Worm (Caenorhabditis elegans) whole organism, midembryonic: ENCODE data around the gene F59D12.5.

Source experiments
- T22C8.4 ChIP-seq: fragments of 200-800 bp; sonication (Bioruptor generic); IDR thresholded peaks from 2 replicates; pipeline ENCODE4 v1.3.6; 2022; ENCODE audit warnings: missing genetic modification characterization, missing compliant biosample characterization
- cog-1 ChIP-seq: sonication (generic microtip); optimal IDR thresholded peaks from 2 replicates; lab custom pipeline; 2016; ENCODE audit warnings: missing genetic modification characterization, missing compliant biosample characterization
- flt-1 ChIP-seq: fragments of 200-800 bp; sonication (Bioruptor generic); IDR thresholded peaks from 2 replicates; pipeline ENCODE4 v1.3.6; 2022; ENCODE audit warnings: missing genetic modification characterization, missing compliant biosample characterization
- klf-2 ChIP-seq: fragments of 200-800 bp; sonication (Bioruptor generic); conservative IDR thresholded peaks from 2 replicates; pipeline ENCODE4 v1.3.6; 2022; ENCODE audit warnings: missing genetic modification reagents, missing genetic modification characterization, missing compliant biosample characterization
- med-1 ChIP-seq: sonication (generic microtip); optimal IDR thresholded peaks from 2 replicates; lab custom pipeline; 2017; ENCODE audit warnings: missing genetic modification characterization, mild to moderate bottlenecking, missing compliant biosample characterization, antibody characterized with exemption, missing genetic modification reagents; ENCODE audit not compliant: insufficient read depth
- ref-1 ChIP-seq: fragments of 200-800 bp; sonication (Bioruptor generic); conservative IDR thresholded peaks from 2 replicates; pipeline ENCODE4 v1.3.6; 2022; ENCODE audit warnings: missing genetic modification reagents, missing genetic modification characterization, missing compliant biosample characterization
- tab-1 ChIP-seq: fragments of 200-800 bp; sonication (Bioruptor generic); IDR thresholded peaks from 2 replicates; pipeline ENCODE4 v1.3.6; 2022; ENCODE audit warnings: missing genetic modification characterization, missing compliant biosample characterization
- ztf-23 ChIP-seq: fragments of 200-800 bp; sonication (Bioruptor generic); IDR thresholded peaks from 2 replicates; pipeline ENCODE4 v1.3.6; 2022; ENCODE audit warnings: missing genetic modification reagents, missing genetic modification characterization, missing compliant biosample characterization
- ztf-29 ChIP-seq: fragments of 200-800 bp; sonication (Bioruptor generic); IDR thresholded peaks from 2 replicates; pipeline ENCODE4 v1.3.6; 2022; ENCODE audit warnings: missing genetic modification reagents, missing genetic modification characterization, missing compliant biosample characterization

- TF ChIP-seq flt-1 (GFP tag; lab: Robert Waterston, UW), result no peak
- TF ChIP-seq T22C8.4 (GFP tag; lab: Robert Waterston, UW), result no peak
- TF ChIP-seq ref-1 (GFP tag; lab: Robert Waterston, UW), result no peak
- no peak for TF ChIP-seq cog-1 (tag; lab: Kevin White, UChicago)
- no peak for TF ChIP-seq ztf-23 (GFP tag; lab: Robert Waterston, UW)
- TF ChIP-seq klf-2 (GFP tag; lab: Robert Waterston, UW), result no peak
- TF ChIP-seq ztf-29 (GFP tag; lab: Robert Waterston, UW), result no peak
- no peak for TF ChIP-seq tab-1 (GFP tag; lab: Robert Waterston, UW)
- TF ChIP-seq med-1 (GFP tag; lab: Kevin White, UChicago), result no peak
These were observed 34.2 kb upstream of the F59D12.5 start, which contains the start of gene gpn-1 for ce11 chrX:15681393-15681792.
